Worm (Caenorhabditis elegans) whole organism, L1 larva: ENCODE data around the gene Y46B2A.3.

Source experiments
- lin-35 ChIP-seq, 2 experiments: fragments of 150-350 bp; optimal IDR thresholded peaks; 2 replicates each; lab custom pipeline; 2014; ENCODE audit warnings: missing biosample characterization in 2 of 2, missing genetic modification characterization in 2 of 2, missing genetic modification reagents in 2 of 2
- zag-1 ChIP-seq: fragments of 150-350 bp; optimal IDR thresholded peaks from 2 replicates; lab custom pipeline; 2014; ENCODE audit warnings: missing biosample characterization, missing genetic modification characterization

DNA sequence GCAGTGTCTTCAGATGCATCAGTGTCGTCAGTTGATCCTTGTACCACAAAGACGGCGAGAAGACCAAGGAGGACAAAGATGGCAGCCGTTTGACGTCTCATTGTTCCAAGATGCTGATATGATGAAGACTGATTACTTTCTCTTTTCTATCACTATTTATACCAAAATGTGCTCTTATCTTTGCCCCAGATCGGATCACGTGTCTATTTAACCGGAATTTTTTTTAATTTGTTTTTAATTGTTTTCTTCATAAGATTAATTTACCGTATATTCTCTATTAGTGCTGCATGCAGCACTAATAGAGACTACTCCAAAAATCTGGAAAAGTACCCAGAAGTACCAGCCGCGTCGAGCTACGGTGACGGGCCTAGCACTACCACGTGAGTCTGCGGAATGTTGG lies 52.0 kb downstream of the Y46B2A.3 start, which contains the start of gene msrp-3:
- TF ChIP-seq zag-1 (tag; lab: Kevin White, UChicago) (no peak), lin-35 (GFP tag; optimal IDR thresholded peaks at IDR 0.05; lab: Kevin White, UChicago) (no peak)
